Worm (Caenorhabditis elegans) whole organism, L4/young adult: ENCODE data around the gene Y50D7A.1.

Experiments used
- W03F9.2 ChIP-seq: fragments of 150-350 bp; optimal IDR thresholded peaks from 2 replicates; lab custom pipeline; 2014; ENCODE audit warnings: missing biosample characterization, missing genetic modification characterization
- dao-5 ChIP-seq: sonication (generic microtip); optimal IDR thresholded peaks from 2 replicates; lab custom pipeline; 2016; ENCODE audit warnings: missing genotype, missing genetic modification characterization, moderate library complexity, missing compliant biosample characterization
- him-1 ChIP-seq: sonication (generic microtip); optimal IDR thresholded peaks from 2 replicates; lab custom pipeline; 2016; ENCODE audit warnings: missing genotype, missing genetic modification reagents, missing genetic modification characterization, missing compliant biosample characterization

- no peak for TF ChIP-seq dao-5
- TF ChIP-seq W03F9.2 (tag; lab: Kevin White, UChicago) = no peak
- no peak for TF ChIP-seq him-1 (tag; lab: Kevin White, UChicago)
Measured at ce11 chrIII:352992-353391, 60.6 kb downstream of the Y50D7A.1 start.
